Fruit fly (Drosophila melanogaster) whole organism, embryonic: ENCODE results near the gene CG14234.

Source experiments
- Adf1 ChIP-seq: fragments of 200-800 bp; sonication (Bioruptor generic); IDR thresholded peaks from 2 replicates; pipeline ENCODE4 v1.3.6; 2022; ENCODE audit warnings: missing biosample characterization, missing genetic modification characterization
- Bgb ChIP-seq: fragments of 200-800 bp; sonication (Bioruptor generic); IDR thresholded peaks from 2 replicates; pipeline ENCODE4 v1.3.6; 2022; ENCODE audit warnings: missing biosample characterization, missing genetic modification characterization; ENCODE audit not compliant: partially characterized antibody
- CG10321 ChIP-seq: fragments of 200-800 bp; sonication (Bioruptor generic); IDR thresholded peaks from 2 replicates; pipeline ENCODE4 v1.3.6; 2022; ENCODE audit warnings: missing biosample characterization, missing genetic modification characterization
- CG11398 ChIP-seq: fragments of 200-800 bp; sonication (Bioruptor generic); optimal IDR thresholded peaks from 2 replicates; lab custom pipeline; 2016; ENCODE audit warnings: missing biosample characterization, missing genetic modification characterization
- CG13287 ChIP-seq: fragments of 200-800 bp; sonication (Bioruptor generic); IDR thresholded peaks from 2 replicates; pipeline ENCODE4 v1.3.6; 2022; ENCODE audit warnings: missing biosample characterization, missing genetic modification characterization; ENCODE audit not compliant: partially characterized antibody
- CG13894 ChIP-seq: fragments of 200-800 bp; sonication (Bioruptor generic); optimal IDR thresholded peaks from 3 replicates; lab custom pipeline; 2018; ENCODE audit warnings: missing biosample characterization, mild to moderate bottlenecking, missing genetic modification characterization, moderate library complexity
- CG14965 ChIP-seq: fragments of 200-800 bp; sonication (Bioruptor generic); optimal IDR thresholded peaks from 2 replicates; lab custom pipeline; 2016; ENCODE audit warnings: missing biosample characterization, missing genetic modification characterization, borderline replicate concordance
- CG15011 ChIP-seq: fragments of 200-800 bp; sonication (Bioruptor generic); optimal IDR thresholded peaks from 3 replicates; lab custom pipeline; 2018; ENCODE audit warnings: missing biosample characterization, mild to moderate bottlenecking, missing genetic modification characterization
- CG15479 ChIP-seq: fragments of 200-800 bp; sonication (Bioruptor generic); optimal IDR thresholded peaks from 3 replicates; lab custom pipeline; 2019; ENCODE audit warnings: missing biosample characterization, mild to moderate bottlenecking, missing genetic modification characterization, moderate library complexity
- CG1832 ChIP-seq: fragments of 200-800 bp; sonication (Bioruptor generic); optimal IDR thresholded peaks from 2 replicates; lab custom pipeline; 2017; ENCODE audit warnings: missing biosample characterization, mild to moderate bottlenecking, missing genetic modification characterization, inconsistent platforms
- CG18599 ChIP-seq: fragments of 200-800 bp; sonication (Bioruptor generic); optimal IDR thresholded peaks from 3 replicates; lab custom pipeline; 2017; ENCODE audit warnings: missing biosample characterization, missing genetic modification characterization, mild to moderate bottlenecking, moderate library complexity, missing genetic modification reagents
- CG33213 ChIP-seq: fragments of 200-800 bp; sonication (Bioruptor generic); optimal IDR thresholded peaks from 3 replicates; lab custom pipeline; 2016; ENCODE audit warnings: missing biosample characterization, missing genetic modification characterization
- CG34376 ChIP-seq: fragments of 200-800 bp; sonication (Bioruptor generic); optimal IDR thresholded peaks from 2 replicates; lab custom pipeline; 2018; ENCODE audit warnings: missing biosample characterization, mild to moderate bottlenecking, missing genetic modification characterization
- CG4404 ChIP-seq: fragments of 200-800 bp; sonication (Bioruptor generic); IDR thresholded peaks from 2 replicates; pipeline ENCODE4 v1.3.6; 2022; ENCODE audit warnings: missing biosample characterization, missing genetic modification characterization
- CG4730 ChIP-seq: fragments of 200-800 bp; sonication (Bioruptor generic); IDR thresholded peaks from 2 replicates; pipeline ENCODE4 v1.3.6; 2022; ENCODE audit warnings: missing biosample characterization, missing genetic modification characterization
- CG8478 ChIP-seq: fragments of >200 bp; optimal IDR thresholded peaks from 2 replicates; lab custom pipeline; 2018
- Drgx ChIP-seq: fragments of 200-800 bp; sonication (Bioruptor generic); IDR thresholded peaks from 2 replicates; pipeline ENCODE4 v1.3.6; 2022; ENCODE audit warnings: missing biosample characterization, missing genetic modification characterization
- HLHmδ ChIP-seq: fragments of 200-800 bp; sonication (Bioruptor generic); optimal IDR thresholded peaks from 2 replicates; lab custom pipeline; 2018; ENCODE audit warnings: missing biosample characterization, mild to moderate bottlenecking, missing genetic modification characterization, moderate library complexity
- Hr78 ChIP-seq, 2 experiments: fragments of 200-800 bp in 1 of 2; fragments of >200 bp in 1 of 2; sonication (Bioruptor generic) in 1 of 2; optimal IDR thresholded peaks; 2 replicates each; lab custom pipeline; 2017 to 2019; ENCODE audit warnings: missing biosample characterization in 2 of 2, missing genetic modification characterization in 2 of 2, mild to moderate bottlenecking in 1 of 2, moderate library complexity in 1 of 2
- Lpt ChIP-seq: fragments of >200 bp; optimal IDR thresholded peaks from 2 replicates; lab custom pipeline; 2018; ENCODE audit warnings: missing biosample characterization, missing genetic modification characterization
- Med ChIP-seq: fragments of 200-800 bp; sonication (Bioruptor generic); peaks from one replicate; lab custom pipeline; 2016; ENCODE audit warnings: missing biosample characterization, missing genetic modification characterization, mild to moderate bottlenecking, inconsistent platforms, moderate library complexity
- Scr ChIP-seq: fragments of 200-800 bp; sonication (Bioruptor generic); IDR thresholded peaks from 2 replicates; pipeline ENCODE4 v1.3.6; 2022; ENCODE audit warnings: missing biosample characterization, missing genetic modification characterization; ENCODE audit not compliant: partially characterized antibody
- Sox102F ChIP-seq: fragments of 200-800 bp; sonication (Bioruptor generic); optimal IDR thresholded peaks from 2 replicates; lab custom pipeline; 2018; ENCODE audit warnings: missing biosample characterization, mild to moderate bottlenecking, missing genetic modification characterization, moderate library complexity
- Stat92E ChIP-seq, 3 experiments: fragments of >200 bp in 2 of 3; fragments of 200-800 bp in 1 of 3; sonication (Bioruptor generic) in 1 of 3; optimal IDR thresholded peaks; 2 replicates each; lab custom pipeline; 2017 to 2019; ENCODE audit warnings: missing biosample characterization in 3 of 3, missing genetic modification characterization in 3 of 3, mild to moderate bottlenecking in 1 of 3, moderate library complexity in 1 of 3
- Trl ChIP-seq, 3 experiments: fragments of >200 bp in 2 of 3; fragments of 200-800 bp in 1 of 3; sonication (Bioruptor generic) in 1 of 3; optimal IDR thresholded peaks; 2 replicates in 1 of 3; 3 replicates in 2 of 3; lab custom pipeline; 2016 to 2017; ENCODE audit warnings: missing biosample characterization in 1 of 3, missing genetic modification characterization in 1 of 3
- YL-1 ChIP-seq: fragments of 200-800 bp; sonication (Bioruptor generic); optimal IDR thresholded peaks from 3 replicates; lab custom pipeline; 2017; ENCODE audit warnings: missing biosample characterization, mild to moderate bottlenecking, missing genetic modification characterization
- amos ChIP-seq: fragments of 200-800 bp; sonication (Bioruptor generic); IDR thresholded peaks from 2 replicates; pipeline ENCODE4 v1.3.6; 2022; ENCODE audit warnings: missing biosample characterization, missing genetic modification characterization; ENCODE audit not compliant: partially characterized antibody
- bigmax ChIP-seq: fragments of 200-800 bp; sonication (Bioruptor generic); optimal IDR thresholded peaks from 2 replicates; lab custom pipeline; 2018; ENCODE audit warnings: missing biosample characterization, mild to moderate bottlenecking, missing genetic modification characterization
- chinmo ChIP-seq: fragments of 200-800 bp; sonication (Bioruptor generic); IDR thresholded peaks from 4 replicates; pipeline ENCODE4 v1.3.6; 2022; ENCODE audit warnings: missing biosample characterization, missing genetic modification characterization; ENCODE audit not compliant: partially characterized antibody
- cwo ChIP-seq: fragments of 200-800 bp; sonication (Bioruptor generic); optimal IDR thresholded peaks from 3 replicates; lab custom pipeline; 2017; ENCODE audit warnings: missing biosample characterization, missing genetic modification characterization, mild to moderate bottlenecking, moderate library complexity, missing genetic modification reagents
- exex ChIP-seq: fragments of 200-800 bp; sonication (Bioruptor generic); optimal IDR thresholded peaks from 4 replicates; lab custom pipeline; 2018; ENCODE audit warnings: missing biosample characterization, mild to moderate bottlenecking, missing genetic modification characterization, moderate library complexity
- grn ChIP-seq: fragments of 200-800 bp; sonication (Bioruptor generic); optimal IDR thresholded peaks from 3 replicates; lab custom pipeline; 2017; ENCODE audit warnings: missing biosample characterization, missing genetic modification characterization
- insv ChIP-seq, 2 experiments: fragments of 200-800 bp; sonication (Bioruptor generic); optimal IDR thresholded peaks; 3 replicates each; lab custom pipeline; 2016 to 2018; ENCODE audit warnings: missing biosample characterization in 2 of 2, missing genetic modification characterization in 2 of 2
- kni ChIP-seq: fragments of 200-800 bp; sonication (Bioruptor generic); optimal IDR thresholded peaks from 3 replicates; lab custom pipeline; 2017; ENCODE audit warnings: mild to moderate bottlenecking, missing biosample characterization, missing genetic modification reagents, missing genetic modification characterization
- lab ChIP-seq: fragments of 200-800 bp; sonication (Bioruptor generic); optimal IDR thresholded peaks from 3 replicates; lab custom pipeline; 2017; ENCODE audit warnings: missing biosample characterization, missing genetic modification characterization, mild to moderate bottlenecking, moderate library complexity, missing genetic modification reagents
- mam ChIP-seq: fragments of 200-800 bp; sonication (Bioruptor generic); optimal IDR thresholded peaks from 3 replicates; lab custom pipeline; 2016; ENCODE audit warnings: missing biosample characterization, missing genetic modification characterization
- mirr ChIP-seq: fragments of 200-800 bp; sonication (Bioruptor generic); optimal IDR thresholded peaks from 3 replicates; lab custom pipeline; 2018; ENCODE audit warnings: missing biosample characterization, mild to moderate bottlenecking, missing genetic modification characterization
- psq ChIP-seq: fragments of 200-800 bp; sonication (Bioruptor generic); optimal IDR thresholded peaks from 2 replicates; lab custom pipeline; 2017; ENCODE audit warnings: missing biosample characterization, missing genetic modification characterization
- sd ChIP-seq: fragments of 200-800 bp; sonication (Bioruptor generic); optimal IDR thresholded peaks from 3 replicates; lab custom pipeline; 2018; ENCODE audit warnings: missing biosample characterization, mild to moderate bottlenecking, missing genetic modification characterization, moderate library complexity
- sens-2 ChIP-seq: fragments of 200-800 bp; sonication (Bioruptor generic); IDR thresholded peaks from 2 replicates; pipeline ENCODE4 v1.3.6; 2022; ENCODE audit warnings: missing biosample characterization, missing genetic modification characterization
- sug ChIP-seq: fragments of 200-800 bp; optimal IDR thresholded peaks from 2 replicates; lab custom pipeline; 2019; ENCODE audit warnings: missing biosample characterization, mild to moderate bottlenecking, missing genetic modification characterization, moderate library complexity
- tll ChIP-seq, 2 experiments: fragments of 200-800 bp in 1 of 2; fragments of >200 bp in 1 of 2; sonication (Bioruptor generic) in 1 of 2; optimal IDR thresholded peaks; 2 replicates each; lab custom pipeline; 2017 to 2019; ENCODE audit warnings: missing biosample characterization in 2 of 2, missing genetic modification characterization in 2 of 2, mild to moderate bottlenecking in 1 of 2, moderate library complexity in 1 of 2
- tup ChIP-seq: fragments of 200-800 bp; sonication (Bioruptor generic); optimal IDR thresholded peaks from 2 replicates; lab custom pipeline; 2016; ENCODE audit warnings: missing biosample characterization, mild to moderate bottlenecking, missing genetic modification characterization, moderate library complexity
- yki ChIP-seq: fragments of >200 bp; optimal IDR thresholded peaks from 3 replicates; lab custom pipeline; 2018
- z ChIP-seq: fragments of 200-800 bp; sonication (Bioruptor generic); IDR thresholded peaks from 3 replicates; pipeline ENCODE4 v1.3.6; 2022; ENCODE audit warnings: missing biosample characterization, missing genetic modification characterization

The CG14234 gene

dm6 chrX:19753710-19754109 lies 18.3 kb downstream of the CG14234 start (continued):
- TF ChIP-seq kni (GFP tag; lab: Kevin White, UChicago) (peak; percentile 43), yki (lab: Kevin White, UChicago) (no peak)

- TF ChIP-seq cwo (peak; percentile 35), mirr (GFP tag; lab: Kevin White, UChicago) (peak; percentile 56), Lpt (GFP tag; lab: Kevin White, UChicago) (no peak), z (GFP tag; lab: Robert Waterston, UW) (peak; percentile 97), insv (GFP tag; optimal IDR thresholded peaks at IDR 0.05; lab: Kevin White, UChicago) (no peak), CG11398 (GFP tag; lab: Kevin White, UChicago) (no peak), Drgx (GFP tag; lab: Robert Waterston, UW) (0 out of 2 replicates have a peak, but pooled peaks have one; percentile 10), lab (GFP tag; lab: Kevin White, UChicago) (peak; percentile 28), sug (tag; lab: Kevin White, UChicago) (peak; percentile 74), Adf1 (GFP tag; lab: Robert Waterston, UW) (no peak), sens-2 (GFP tag; lab: Robert Waterston, UW) (no peak), CG13287 (GFP tag; lab: Robert Waterston, UW) (peak; percentile 20), Trl (optimal IDR thresholded peaks at IDR 0.05; lab: Kevin White, UChicago) (peak; percentile 34 to 47), Trl (GFP tag; optimal IDR thresholded peaks at IDR 0.05; lab: Kevin White, UChicago) (no peak), grn (GFP tag; lab: Kevin White, UChicago) (peak; percentile 99), CG15479 (GFP tag; lab: Kevin White, UChicago) (peak; percentile 21), CG10321 (GFP tag; lab: Robert Waterston, UW) (no peak), CG1832 (GFP tag; lab: Kevin White, UChicago) (peak; percentile 58), tll (GFP tag; optimal IDR thresholded peaks at IDR 0.05; lab: Kevin White, UChicago) (peak in 1 of 2 experiments; percentile 25), CG4404 (GFP tag; lab: Robert Waterston, UW) (no peak), Hr78 (GFP tag; optimal IDR thresholded peaks at IDR 0.05; lab: Kevin White, UChicago) (peak in 1 of 2 experiments; percentile 63), chinmo (0 out of 4 replicates have a peak, but pooled peaks have one; percentile 69), Sox102F (GFP tag; lab: Kevin White, UChicago) (no peak), Bgb (peak; percentile 33; the same call in 1 of the 2 replicates), exex (peak; percentile 40), amos (GFP tag; lab: Robert Waterston, UW) (no peak), sd (tag; lab: Kevin White, UChicago) (peak; percentile 36), CG8478 (peak; percentile 64), CG34376 (GFP tag; lab: Kevin White, UChicago) (peak; percentile 63), HLHmδ (peak; percentile 49), Scr (GFP tag; lab: Robert Waterston, UW) (0 out of 2 replicates have a peak, but pooled peaks have one; percentile 16), Med (peak; percentile 80), tup (no peak)
Measured at dm6 chrX:19754152-19754579, 18.8 kb downstream of the CG14234 start.

dm6 chrX:19754705-19755403 lies 19.5 kb downstream of the CG14234 start:
- TF ChIP-seq CG14965 (GFP tag; lab: Kevin White, UChicago), result no peak
- TF ChIP-seq Drgx (GFP tag; lab: Robert Waterston, UW), result no peak
- no peak for TF ChIP-seq CG15011 (GFP tag; lab: Kevin White, UChicago)
- peak; percentile 56 for TF ChIP-seq exex
- TF ChIP-seq CG33213 (GFP tag; lab: Kevin White, UChicago), result no peak
- no peak for TF ChIP-seq Stat92E (GFP tag; optimal IDR thresholded peaks at IDR 0.05; lab: Kevin White, UChicago)
- no peak for TF ChIP-seq CG18599
- TF ChIP-seq CG13894 (tag; lab: Kevin White, UChicago), result peak; percentile 75
- TF ChIP-seq bigmax (GFP tag; lab: Kevin White, UChicago), result no peak
- no peak for TF ChIP-seq CG4730 (GFP tag; lab: Robert Waterston, UW)
- peak; percentile 4 for TF ChIP-seq sd (tag; lab: Kevin White, UChicago)
- no peak for TF ChIP-seq mam (GFP tag; lab: Kevin White, UChicago)
- TF ChIP-seq YL-1 (GFP tag; lab: Kevin White, UChicago), result no peak
- TF ChIP-seq CG34376 (GFP tag; lab: Kevin White, UChicago), result peak; percentile 1
- TF ChIP-seq psq, result no peak
